Worm (Caenorhabditis elegans) whole organism, L4 larva: ENCODE measurements around the gene dct-18.
A peak's percentile ranks its signal among the peaks of the same experiment; 100 is the strongest.

Experiments used
- D1046.2 ChIP-seq: fragments of 200-800 bp; sonication (Bioruptor generic); IDR thresholded peaks from 2 replicates; pipeline ENCODE4 v1.3.6; 2022; ENCODE audit warnings: missing genetic modification characterization, missing compliant biosample characterization
- F44E2.7 ChIP-seq: fragments of 200-800 bp; sonication (Bioruptor generic); IDR thresholded peaks from 2 replicates; pipeline ENCODE4 v2.1.2; 2022; ENCODE audit warnings: missing genetic modification characterization, missing compliant biosample characterization
- Y105C5A.15 ChIP-seq: fragments of 200-800 bp; sonication (Bioruptor generic); IDR thresholded peaks from 2 replicates; pipeline ENCODE4 v1.3.6; 2022; ENCODE audit warnings: missing genetic modification characterization, missing compliant biosample characterization
- Y5F2A.4 ChIP-seq: fragments of 200-800 bp; sonication (Bioruptor generic); optimal IDR thresholded peaks from 2 replicates; lab custom pipeline; 2018; ENCODE audit warnings: mild to moderate bottlenecking, missing genetic modification characterization, missing compliant biosample characterization
- ZK337.2 ChIP-seq: fragments of 200-800 bp; sonication (Bioruptor generic); IDR thresholded peaks from 2 replicates; pipeline ENCODE4 v1.3.6; 2022; ENCODE audit warnings: missing genetic modification reagents, missing genetic modification characterization, missing compliant biosample characterization
- ZK546.5 ChIP-seq, 2 experiments: sonication (generic microtip); optimal IDR thresholded peaks; 2 replicates each; lab custom pipeline; 2017; ENCODE audit warnings: missing biosample characterization in 2 of 2, missing genetic modification characterization in 2 of 2
- aha-1 ChIP-seq: fragments of 150-350 bp; peaks from one replicate; lab custom pipeline; 2014; ENCODE audit warnings: missing biosample characterization, missing genetic modification characterization
- ceh-44 ChIP-seq: fragments of 200-800 bp; sonication (Bioruptor generic); IDR thresholded peaks from 2 replicates; pipeline ENCODE4 v1.3.6; 2022; ENCODE audit warnings: missing genetic modification reagents, missing genetic modification characterization, missing compliant biosample characterization
- ceh-82 ChIP-seq: sonication (generic microtip); optimal IDR thresholded peaks from 2 replicates; lab custom pipeline; 2017; ENCODE audit warnings: missing biosample characterization, missing genetic modification characterization
- cey-2 ChIP-seq: sonication (generic microtip); optimal IDR thresholded peaks from 3 replicates; lab custom pipeline; 2017; ENCODE audit warnings: missing genetic modification characterization, mild to moderate bottlenecking, missing compliant biosample characterization, antibody characterized with exemption, borderline replicate concordance; ENCODE audit not compliant: insufficient read depth
- daf-12 ChIP-seq: fragments of 150-350 bp; optimal IDR thresholded peaks from 2 replicates; lab custom pipeline; 2014; ENCODE audit warnings: missing biosample characterization, missing genetic modification reagents, missing genetic modification characterization
- dmd-8 ChIP-seq: fragments of 200-800 bp; sonication (Bioruptor generic); IDR thresholded peaks from 2 replicates; pipeline ENCODE4 v1.3.6; 2022; ENCODE audit warnings: missing genetic modification characterization, missing compliant biosample characterization
- duxl-1 ChIP-seq: sonication (generic microtip); optimal IDR thresholded peaks from 2 replicates; lab custom pipeline; 2016; ENCODE audit warnings: mild to moderate bottlenecking, missing genetic modification characterization, moderate library complexity, missing compliant biosample characterization; ENCODE audit not compliant: poor library complexity
- dve-1 ChIP-seq: sonication (generic microtip); optimal IDR thresholded peaks from 2 replicates; lab custom pipeline; 2017; ENCODE audit warnings: antibody characterized with exemption, mild to moderate bottlenecking, missing genetic modification characterization, missing compliant biosample characterization; ENCODE audit not compliant: insufficient read depth
- fos-1 ChIP-seq: fragments of 150-350 bp; optimal IDR thresholded peaks from 2 replicates; lab custom pipeline; 2014; ENCODE audit warnings: missing biosample characterization, missing genetic modification characterization
- hif-1 ChIP-seq, 2 experiments: sonication (generic microtip); optimal IDR thresholded peaks; 2 replicates each; lab custom pipeline; 2016 to 2017; ENCODE audit warnings: missing compliant biosample characterization in 2 of 2, missing genetic modification characterization in 2 of 2, missing genetic modification reagents in 2 of 2, missing genotype in 2 of 2, mild to moderate bottlenecking in 1 of 2
- hlh-11 ChIP-seq: fragments of 200-800 bp; sonication (Bioruptor generic); optimal IDR thresholded peaks from 2 replicates; lab custom pipeline; 2018; ENCODE audit warnings: mild to moderate bottlenecking, missing genetic modification characterization, missing compliant biosample characterization
- jun-1 ChIP-seq: fragments of 150-350 bp; optimal IDR thresholded peaks from 2 replicates; lab custom pipeline; 2014; ENCODE audit warnings: missing biosample characterization, missing genetic modification reagents, missing genetic modification characterization
- lin-1 ChIP-seq: fragments of 200-800 bp; sonication (Bioruptor generic); IDR thresholded peaks from 2 replicates; pipeline ENCODE4 v1.3.6; 2022; ENCODE audit warnings: missing genetic modification reagents, missing genetic modification characterization, missing compliant biosample characterization
- lin-15B ChIP-seq: fragments of 150-350 bp; sonication (generic microtip); optimal IDR thresholded peaks from 3 replicates; lab custom pipeline; 2014; ENCODE audit warnings: missing biosample characterization, missing genetic modification characterization
- lin-38 ChIP-seq: fragments of 200-800 bp; sonication (Bioruptor generic); IDR thresholded peaks from 2 replicates; pipeline ENCODE4 v1.3.6; 2022; ENCODE audit warnings: missing genetic modification reagents, missing genetic modification characterization, missing compliant biosample characterization
- lir-3 ChIP-seq: sonication (generic microtip); optimal IDR thresholded peaks from 2 replicates; lab custom pipeline; 2016; ENCODE audit warnings: mild to moderate bottlenecking, missing genetic modification characterization, missing compliant biosample characterization
- mxl-3 ChIP-seq: fragments of 200-800 bp; sonication (Bioruptor generic); optimal IDR thresholded peaks from 2 replicates; lab custom pipeline; 2018; ENCODE audit warnings: mild to moderate bottlenecking, missing genetic modification characterization, missing compliant biosample characterization
- nhr-11 ChIP-seq: fragments of 150-350 bp; optimal IDR thresholded peaks from 2 replicates; lab custom pipeline; 2014; ENCODE audit warnings: missing biosample characterization, missing genetic modification characterization
- nhr-237 ChIP-seq: sonication (generic microtip); optimal IDR thresholded peaks from 2 replicates; lab custom pipeline; 2017; ENCODE audit warnings: missing biosample characterization, missing genetic modification characterization
- nhr-41 ChIP-seq: fragments of 200-800 bp; sonication (Bioruptor generic); IDR thresholded peaks from 2 replicates; pipeline ENCODE4 v1.3.6; 2022; ENCODE audit warnings: missing genetic modification reagents, missing genetic modification characterization, missing compliant biosample characterization
- nhr-77 ChIP-seq: fragments of 150-350 bp; optimal IDR thresholded peaks from 2 replicates; lab custom pipeline; 2014; ENCODE audit warnings: missing biosample characterization, missing genetic modification characterization
- pqm-1 ChIP-seq: sonication (generic microtip); optimal IDR thresholded peaks from 2 replicates; lab custom pipeline; 2017; ENCODE audit warnings: missing biosample characterization, missing genetic modification characterization
- rbr-2 ChIP-seq: sonication (generic microtip); optimal IDR thresholded peaks from 2 replicates; lab custom pipeline; 2016; ENCODE audit warnings: missing genotype, missing genetic modification characterization, missing compliant biosample characterization
- saeg-2 ChIP-seq: fragments of 200-800 bp; sonication (Bioruptor generic); IDR thresholded peaks from 2 replicates; pipeline ENCODE4 v1.3.6; 2022; ENCODE audit warnings: missing genetic modification reagents, missing genetic modification characterization, missing compliant biosample characterization
- snpc-4 ChIP-seq: fragments of 150-350 bp; optimal IDR thresholded peaks from 2 replicates; lab custom pipeline; 2014; ENCODE audit warnings: missing biosample characterization, missing genetic modification characterization
- unc-130 ChIP-seq: sonication (generic microtip); optimal IDR thresholded peaks from 2 replicates; lab custom pipeline; 2016; ENCODE audit warnings: missing genetic modification reagents, missing genetic modification characterization, missing compliant biosample characterization
- unc-62 ChIP-seq, 3 experiments: fragments of 150-350 bp in 1 of 3; sonication (generic microtip); optimal IDR thresholded peaks in 2 of 3; peaks in 1 of 3; 1 replicate in 1 of 3; 2 replicates in 2 of 3; lab custom pipeline; 2014 to 2017; ENCODE audit warnings: missing biosample characterization in 3 of 3, missing genetic modification characterization in 3 of 3, missing genetic modification reagents in 3 of 3, missing genotype in 1 of 3
- vab-7 ChIP-seq: fragments of 200-800 bp; sonication (Bioruptor generic); IDR thresholded peaks from 2 replicates; pipeline ENCODE4 v1.3.6; 2022; ENCODE audit warnings: missing genetic modification reagents, missing genetic modification characterization, missing compliant biosample characterization
- zfp-2 ChIP-seq: sonication (generic microtip); optimal IDR thresholded peaks from 2 replicates; lab custom pipeline; 2016; ENCODE audit warnings: mild to moderate bottlenecking, missing genetic modification characterization, missing compliant biosample characterization
- zfp-3 ChIP-seq: fragments of 200-800 bp; sonication (Bioruptor generic); conservative IDR thresholded peaks from 2 replicates; pipeline ENCODE4 v1.3.6; 2022; ENCODE audit warnings: missing genetic modification reagents, missing genetic modification characterization, missing compliant biosample characterization
- zip-11 ChIP-seq: fragments of 200-800 bp; sonication (Bioruptor generic); IDR thresholded peaks from 2 replicates; pipeline ENCODE4 v1.3.6; 2022; ENCODE audit warnings: missing genetic modification characterization, missing compliant biosample characterization
- ztf-7 ChIP-seq: fragments of 150-350 bp; optimal IDR thresholded peaks from 2 replicates; lab custom pipeline; 2014; ENCODE audit warnings: missing biosample characterization, missing genetic modification characterization

dct-18 gene

ce11 chrII:12965138-12965537 is 33.5 kb downstream of the dct-18 start (continued):
- TF ChIP-seq daf-12 (no peak), ZK337.2 (GFP tag; lab: Robert Waterston, UW) (no peak)

ce11 chrII:12965538-12965588 is 33.7 kb downstream of the dct-18 start, which contains the start of gene ptr-18:
ptr-18 (plus strand) TSS chrII:12965546.
- TF ChIP-seq dmd-8 (GFP tag; lab: Robert Waterston, UW): no peak
- no peak for TF ChIP-seq vab-7 (GFP tag; lab: Robert Waterston, UW)
- no peak for TF ChIP-seq dve-1 (tag; lab: Kevin White, UChicago)
- no peak for TF ChIP-seq rbr-2 (tag; lab: Kevin White, UChicago)
- TF ChIP-seq, all 104 proteins: peak for 0

- peak; percentile 44 for TF ChIP-seq mxl-3 (GFP tag; lab: Kevin White, UChicago)
- no peak for TF ChIP-seq ztf-7 (tag; lab: Kevin White, UChicago)
- TF ChIP-seq hlh-11: peak; percentile 45
These were observed 33.9 kb downstream of the dct-18 start for ce11 chrII:12965589-12965988.

- no peak for TF ChIP-seq ceh-44 (GFP tag; lab: Robert Waterston, UW)
- peak; percentile 6 for TF ChIP-seq aha-1 (tag; lab: Kevin White, UChicago)
- TF ChIP-seq, all 104 proteins: peak for 1
These were observed 34.6 kb downstream of the dct-18 start for ce11 chrII:12966274-12966673.

ce11 chrII:12968448-12968969 is 36.8 kb downstream of the dct-18 start:
- no peak for TF ChIP-seq zip-11 (GFP tag; lab: Robert Waterston, UW)
- no peak for TF ChIP-seq pqm-1 (tag; lab: Kevin White, UChicago)
- TF ChIP-seq ceh-82 (tag; lab: Kevin White, UChicago): no peak
- no peak for TF ChIP-seq vab-7 (GFP tag; lab: Robert Waterston, UW)
- peak; percentile 16 for TF ChIP-seq snpc-4

- TF ChIP-seq lir-3 (no peak), Y105C5A.15 (GFP tag; lab: Robert Waterston, UW) (no peak), nhr-237 (tag; lab: Kevin White, UChicago) (no peak), saeg-2 (GFP tag; lab: Robert Waterston, UW) (no peak), zfp-3 (GFP tag; lab: Robert Waterston, UW) (no peak), nhr-11 (tag; lab: Kevin White, UChicago) (no peak), D1046.2 (GFP tag; lab: Robert Waterston, UW) (no peak)
These were observed 37.9 kb downstream of the dct-18 start, which contains the start of gene Y38F1A.4 for ce11 chrII:12969622-12970021. Y38F1A.4 (minus strand) TSS chrII:12969722.

ce11 chrII:12978658-12979057 is 47.0 kb downstream of the dct-18 start:
- TF ChIP-seq ZK546.5 (tag; optimal IDR thresholded peaks at IDR 0.05; lab: Kevin White, UChicago): no peak
- no peak for TF ChIP-seq duxl-1 (tag; lab: Kevin White, UChicago)
- TF ChIP-seq cey-2 (tag; lab: Kevin White, UChicago): no peak
- TF ChIP-seq unc-62 (GFP tag; optimal IDR thresholded peaks at IDR 0.05 in 1 of 2; lab: Kevin White, UChicago): peak in 1 of 2 experiments; percentile 0
- no peak for TF ChIP-seq unc-62 (tag; optimal IDR thresholded peaks at IDR 0.05; lab: Kevin White, UChicago)
- no peak for TF ChIP-seq ceh-44 (GFP tag; lab: Robert Waterston, UW)

ce11 chrII:12980212-12980611 is 48.5 kb downstream of the dct-18 start, which contains the start of gene cyd-1:
cyd-1 (plus strand) TSS chrII:12980591.
- TF ChIP-seq F44E2.7 (GFP tag; lab: Robert Waterston, UW) (no peak), nhr-77 (tag; lab: Kevin White, UChicago) (peak; percentile 86), cey-2 (tag; lab: Kevin White, UChicago) (peak; percentile 25), lin-15B (no peak), hif-1 (tag; optimal IDR thresholded peaks at IDR 0.05; lab: Kevin White, UChicago) (peak in 1 of 2 experiments; percentile 8), hlh-11 (peak; percentile 93), dve-1 (tag; lab: Kevin White, UChicago) (peak; percentile 89), zfp-2 (tag; lab: Kevin White, UChicago) (no peak), jun-1 (no peak), Y5F2A.4 (GFP tag; lab: Kevin White, UChicago) (no peak), lin-1 (GFP tag; lab: Robert Waterston, UW) (peak; percentile 78), nhr-41 (GFP tag; lab: Robert Waterston, UW) (no peak), unc-130 (GFP tag; lab: Kevin White, UChicago) (no peak), fos-1 (tag; lab: Kevin White, UChicago) (no peak), lin-38 (no peak)
